Worm (Caenorhabditis elegans) whole organism, L3 larva: Measurements from ENCODE around the gene mcm-3AP.
A peak's percentile ranks its signal among the peaks of the same experiment; 100 is the strongest.

Experiments
- daf-12 ChIP-seq: fragments of 150-350 bp; optimal IDR thresholded peaks from 2 replicates; lab custom pipeline; 2014; ENCODE audit warnings: missing biosample characterization, missing genetic modification reagents, missing genetic modification characterization
- elt-2 ChIP-seq: sonication (generic microtip); optimal IDR thresholded peaks from 2 replicates; lab custom pipeline; 2016; ENCODE audit warnings: missing genetic modification reagents, mild to moderate bottlenecking, missing genetic modification characterization, missing compliant biosample characterization
- fkh-10 ChIP-seq: sonication (generic microtip); optimal IDR thresholded peaks from 2 replicates; lab custom pipeline; 2017; ENCODE audit warnings: missing biosample characterization, missing genetic modification reagents, missing genetic modification characterization
- lin-39 ChIP-seq: fragments of 150-350 bp; optimal IDR thresholded peaks from 2 replicates; lab custom pipeline; 2018; ENCODE audit warnings: missing biosample characterization, missing genetic modification reagents, missing genetic modification characterization
- nhr-11 ChIP-seq: fragments of 150-350 bp; optimal IDR thresholded peaks from 2 replicates; lab custom pipeline; 2014; ENCODE audit warnings: missing biosample characterization, missing genetic modification characterization
- nhr-67 ChIP-seq: fragments of 150-350 bp; optimal IDR thresholded peaks from 2 replicates; lab custom pipeline; 2014; ENCODE audit warnings: missing biosample characterization, missing genetic modification characterization
- nhr-76 ChIP-seq: fragments of 150-350 bp; sonication (generic microtip); optimal IDR thresholded peaks from 5 replicates; lab custom pipeline; 2014; ENCODE audit warnings: missing biosample characterization, missing genetic modification characterization
- pha-4 ChIP-seq: fragments of 150-350 bp; optimal IDR thresholded peaks from 2 replicates; lab custom pipeline; 2014; ENCODE audit warnings: missing biosample characterization, missing genetic modification reagents, missing genetic modification characterization
- skn-1 ChIP-seq: fragments of 150-350 bp; optimal IDR thresholded peaks from 2 replicates; lab custom pipeline; 2014; ENCODE audit warnings: missing biosample characterization, missing genetic modification characterization
- tbx-2 ChIP-seq: sonication (generic microtip); optimal IDR thresholded peaks from 2 replicates; lab custom pipeline; 2016; ENCODE audit warnings: mild to moderate bottlenecking, missing genetic modification characterization, missing compliant biosample characterization
- zag-1 ChIP-seq: fragments of 150-350 bp; optimal IDR thresholded peaks from 2 replicates; lab custom pipeline; 2014; ENCODE audit warnings: missing biosample characterization, missing genetic modification characterization
- ztf-11 ChIP-seq: fragments of 150-350 bp; optimal IDR thresholded peaks from 2 replicates; lab custom pipeline; 2014; ENCODE audit warnings: missing biosample characterization, missing genetic modification characterization

DNA sequence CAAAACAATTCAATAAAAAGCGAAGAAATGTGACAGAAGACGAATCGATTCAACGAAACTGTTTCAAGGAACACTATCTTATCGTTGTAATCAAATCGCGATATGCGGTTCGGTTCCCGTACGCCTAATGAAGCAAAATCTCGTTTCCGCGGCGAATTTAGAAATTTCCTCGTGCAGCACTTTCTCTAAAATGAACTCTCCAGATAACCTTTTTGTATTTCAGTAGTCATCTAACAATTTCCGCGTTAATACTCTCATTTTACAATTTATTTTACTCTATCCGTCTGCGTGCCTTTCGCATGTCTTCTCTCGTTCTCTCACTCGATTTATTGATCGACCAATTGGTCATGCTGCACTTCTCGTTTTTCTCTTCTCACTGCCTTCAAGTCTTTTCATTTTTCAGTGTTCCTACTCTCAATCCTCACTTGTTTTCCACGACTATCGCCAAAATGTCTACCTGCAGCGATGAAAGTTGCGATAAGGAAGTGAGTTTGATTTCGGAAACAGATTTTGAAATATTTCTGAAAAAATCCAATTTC, 38.2 kb upstream of the mcm-3AP start, which contains the start of the genes npp-27 and ntl-4:
- TF ChIP-seq lin-39 (no peak), skn-1 (tag; lab: Kevin White, UChicago) (no peak), daf-12 (tag; lab: Kevin White, UChicago) (no peak), nhr-67 (tag; lab: Kevin White, UChicago) (no peak), nhr-76 (tag; lab: Kevin White, UChicago) (no peak), zag-1 (no peak), nhr-11 (tag; lab: Kevin White, UChicago) (no peak), fkh-10 (GFP tag; lab: Kevin White, UChicago) (no peak), tbx-2 (tag; lab: Kevin White, UChicago) (no peak), pha-4 (tag; lab: Kevin White, UChicago) (peak; percentile 25), elt-2 (tag; lab: Kevin White, UChicago) (no peak), ztf-11 (tag; lab: Kevin White, UChicago) (no peak)
